Fruit fly (Drosophila melanogaster) whole organism, embryonic: ENCODE measurements around the gene Uba5.

ENCODE experiments used
- Adf1 ChIP-seq: fragments of 200-800 bp; sonication (Bioruptor generic); IDR thresholded peaks from 2 replicates; pipeline ENCODE4 v1.3.6; 2022; ENCODE audit warnings: missing biosample characterization, missing genetic modification characterization
- CG11398 ChIP-seq: fragments of 200-800 bp; sonication (Bioruptor generic); optimal IDR thresholded peaks from 2 replicates; lab custom pipeline; 2016; ENCODE audit warnings: missing biosample characterization, missing genetic modification characterization
- CG12769 ChIP-seq: fragments of 200-800 bp; sonication (Bioruptor generic); optimal IDR thresholded peaks from 2 replicates; lab custom pipeline; 2019; ENCODE audit warnings: missing biosample characterization, mild to moderate bottlenecking, missing genetic modification characterization, moderate library complexity
- CG13296 ChIP-seq: fragments of 200-800 bp; sonication (Bioruptor generic); optimal IDR thresholded peaks from 3 replicates; lab custom pipeline; 2018; ENCODE audit warnings: missing biosample characterization, mild to moderate bottlenecking, missing genetic modification characterization
- CG13624 ChIP-seq: fragments of 200-800 bp; sonication (Bioruptor generic); optimal IDR thresholded peaks from 2 replicates; lab custom pipeline; 2016; ENCODE audit warnings: missing biosample characterization, missing genetic modification characterization
- CG1647 ChIP-seq: fragments of 200-800 bp; sonication (Bioruptor generic); optimal IDR thresholded peaks from 3 replicates; lab custom pipeline; 2016; ENCODE audit warnings: missing biosample characterization, missing genetic modification characterization
- CG16863 ChIP-seq: fragments of 200-800 bp; sonication (Bioruptor generic); optimal IDR thresholded peaks from 3 replicates; lab custom pipeline; 2016; ENCODE audit warnings: missing biosample characterization, missing genetic modification characterization
- CG17829 ChIP-seq: fragments of 200-800 bp; optimal IDR thresholded peaks from 2 replicates; lab custom pipeline; 2019; ENCODE audit warnings: missing biosample characterization, mild to moderate bottlenecking, missing genetic modification characterization, moderate library complexity
- CG3163 ChIP-seq: fragments of 200-800 bp; sonication (Bioruptor generic); optimal IDR thresholded peaks from 3 replicates; lab custom pipeline; 2016; ENCODE audit warnings: missing biosample characterization, missing genetic modification characterization
- CG3838 ChIP-seq: fragments of 200-800 bp; sonication (Bioruptor generic); optimal IDR thresholded peaks from 3 replicates; lab custom pipeline; 2016; ENCODE audit warnings: missing biosample characterization, missing genetic modification characterization
- CG4730 ChIP-seq: fragments of 200-800 bp; sonication (Bioruptor generic); IDR thresholded peaks from 2 replicates; pipeline ENCODE4 v1.3.6; 2022; ENCODE audit warnings: missing biosample characterization, missing genetic modification characterization
- CG6175 ChIP-seq: fragments of 200-800 bp; sonication (Bioruptor generic); IDR thresholded peaks from 3 replicates; pipeline ENCODE4 v1.3.6; 2022; ENCODE audit warnings: missing biosample characterization, missing genetic modification characterization
- CG6689 ChIP-seq: fragments of 200-800 bp; sonication (Bioruptor generic); IDR thresholded peaks from 2 replicates; pipeline ENCODE4 v1.3.6; 2022; ENCODE audit warnings: missing biosample characterization, missing genetic modification characterization
- CG6791 ChIP-seq: fragments of 200-800 bp; sonication (Bioruptor generic); IDR thresholded peaks from 3 replicates; pipeline ENCODE4 v1.3.6; 2022; ENCODE audit warnings: missing biosample characterization, missing genetic modification characterization; ENCODE audit not compliant: partially characterized antibody
- CG7987 ChIP-seq: fragments of 200-800 bp; sonication (Bioruptor generic); optimal IDR thresholded peaks from 2 replicates; lab custom pipeline; 2018; ENCODE audit warnings: missing biosample characterization, mild to moderate bottlenecking, missing genetic modification characterization, moderate library complexity
- CG8281 ChIP-seq: fragments of 200-800 bp; sonication (Bioruptor generic); optimal IDR thresholded peaks from 2 replicates; lab custom pipeline; 2018; ENCODE audit warnings: missing biosample characterization, mild to moderate bottlenecking, missing genetic modification characterization, moderate library complexity
- Camta ChIP-seq: fragments of 200-800 bp; sonication (Bioruptor generic); optimal IDR thresholded peaks from 2 replicates; lab custom pipeline; 2016; ENCODE audit warnings: missing biosample characterization, missing genetic modification characterization
- Chrac-16 ChIP-seq: fragments of 200-800 bp; sonication (Bioruptor generic); optimal IDR thresholded peaks from 3 replicates; lab custom pipeline; 2016; ENCODE audit warnings: missing biosample characterization, missing genetic modification characterization
- Dp ChIP-seq: fragments of 200-800 bp; sonication (Bioruptor generic); optimal IDR thresholded peaks from 2 replicates; lab custom pipeline; 2018; ENCODE audit warnings: missing biosample characterization, mild to moderate bottlenecking, missing genetic modification characterization, moderate library complexity
- Fer1 ChIP-seq: fragments of 200-800 bp; sonication (Bioruptor generic); optimal IDR thresholded peaks from 2 replicates; lab custom pipeline; 2017; ENCODE audit warnings: missing biosample characterization, mild to moderate bottlenecking, missing genetic modification characterization
- HLH3B ChIP-seq: fragments of 200-800 bp; sonication (Bioruptor generic); IDR thresholded peaks from 2 replicates; pipeline ENCODE4 v1.3.6; 2022; ENCODE audit warnings: missing biosample characterization, missing genetic modification characterization
- Kr ChIP-seq: fragments of 200-800 bp; sonication (Bioruptor generic); optimal IDR thresholded peaks from 2 replicates; lab custom pipeline; 2017; ENCODE audit warnings: missing biosample characterization, mild to moderate bottlenecking, missing genetic modification characterization
- NC2β ChIP-seq: fragments of 200-800 bp; sonication (Bioruptor generic); optimal IDR thresholded peaks from 2 replicates; lab custom pipeline; 2016; ENCODE audit warnings: missing biosample characterization, missing genetic modification characterization
- Oli ChIP-seq: fragments of 200-800 bp; sonication (Bioruptor generic); optimal IDR thresholded peaks from 2 replicates; lab custom pipeline; 2018; ENCODE audit warnings: missing biosample characterization, mild to moderate bottlenecking, missing genetic modification characterization, moderate library complexity
- Pdp1 ChIP-seq, 2 experiments: fragments of 200-800 bp; sonication (Bioruptor generic); optimal IDR thresholded peaks; 3 replicates each; lab custom pipeline; 2016; ENCODE audit warnings: missing biosample characterization in 2 of 2, missing genetic modification characterization in 2 of 2, mild to moderate bottlenecking in 1 of 2, moderate library complexity in 1 of 2
- Ssrp ChIP-seq: fragments of 200-800 bp; sonication (Bioruptor generic); optimal IDR thresholded peaks from 2 replicates; lab custom pipeline; 2018; ENCODE audit warnings: missing biosample characterization, mild to moderate bottlenecking, missing genetic modification characterization, moderate library complexity
- Tbp ChIP-seq: fragments of >200 bp; optimal IDR thresholded peaks from 2 replicates; lab custom pipeline; 2018; ENCODE audit warnings: missing biosample characterization, missing genetic modification characterization
- Xbp1 ChIP-seq: fragments of 200-800 bp; sonication (Bioruptor generic); optimal IDR thresholded peaks from 3 replicates; lab custom pipeline; 2016; ENCODE audit warnings: missing biosample characterization, mild to moderate bottlenecking, missing genetic modification characterization
- ara ChIP-seq: fragments of 200-800 bp; sonication (Bioruptor generic); IDR thresholded peaks from 2 replicates; pipeline ENCODE4 v1.3.6; 2022; ENCODE audit warnings: missing biosample characterization, missing genetic modification characterization
- bbx ChIP-seq: fragments of 200-800 bp; sonication (Bioruptor generic); IDR thresholded peaks from 2 replicates; pipeline ENCODE4 v1.3.6; 2022; ENCODE audit warnings: missing biosample characterization, missing genetic modification characterization; ENCODE audit not compliant: partially characterized antibody
- br ChIP-seq: fragments of >200 bp; optimal IDR thresholded peaks from 2 replicates; lab custom pipeline; 2017
- ci ChIP-seq: fragments of 200-800 bp; sonication (Bioruptor generic); IDR thresholded peaks from 3 replicates; pipeline ENCODE4 v1.3.6; 2022; ENCODE audit warnings: missing biosample characterization, missing genetic modification characterization
- corto ChIP-seq: fragments of 200-800 bp; sonication (Bioruptor generic); optimal IDR thresholded peaks from 2 replicates; lab custom pipeline; 2016; ENCODE audit warnings: missing biosample characterization, mild to moderate bottlenecking, missing genetic modification characterization, moderate library complexity
- croc ChIP-seq: fragments of 200-800 bp; sonication (Bioruptor generic); conservative IDR thresholded peaks from 3 replicates; pipeline ENCODE4 v1.3.6; 2022; ENCODE audit warnings: missing biosample characterization, missing genetic modification characterization
- dan ChIP-seq: fragments of 200-800 bp; sonication (Bioruptor generic); IDR thresholded peaks from 2 replicates; pipeline ENCODE4 v1.3.6; 2022; ENCODE audit warnings: missing biosample characterization, missing genetic modification characterization
- emc ChIP-seq: fragments of 200-800 bp; sonication (Bioruptor generic); optimal IDR thresholded peaks from 2 replicates; lab custom pipeline; 2016; ENCODE audit warnings: missing biosample characterization, missing genetic modification characterization
- esg ChIP-seq: fragments of 200-800 bp; sonication (Bioruptor generic); conservative IDR thresholded peaks from 2 replicates; pipeline ENCODE4 v1.3.6; 2022; ENCODE audit warnings: missing biosample characterization, missing genetic modification characterization
- fd64A ChIP-seq: fragments of 200-800 bp; sonication (Bioruptor generic); optimal IDR thresholded peaks from 3 replicates; lab custom pipeline; 2018; ENCODE audit warnings: missing biosample characterization, mild to moderate bottlenecking, missing genetic modification characterization
- ham ChIP-seq: fragments of 200-800 bp; sonication (Bioruptor generic); IDR thresholded peaks from 2 replicates; pipeline ENCODE4 v1.3.6; 2022; ENCODE audit warnings: missing biosample characterization, missing genetic modification characterization
- kah ChIP-seq: fragments of 200-800 bp; sonication (Bioruptor generic); optimal IDR thresholded peaks from 2 replicates; lab custom pipeline; 2018; ENCODE audit warnings: missing biosample characterization, mild to moderate bottlenecking, missing genetic modification characterization
- kay ChIP-seq: fragments of 200-800 bp; sonication (Bioruptor generic); optimal IDR thresholded peaks from 2 replicates; lab custom pipeline; 2016; ENCODE audit warnings: missing biosample characterization, missing genetic modification characterization
- lab ChIP-seq: fragments of 200-800 bp; sonication (Bioruptor generic); optimal IDR thresholded peaks from 3 replicates; lab custom pipeline; 2017; ENCODE audit warnings: missing biosample characterization, missing genetic modification characterization, mild to moderate bottlenecking, moderate library complexity, missing genetic modification reagents
- nmo ChIP-seq: fragments of 200-800 bp; sonication (Bioruptor generic); optimal IDR thresholded peaks from 2 replicates; lab custom pipeline; 2018; ENCODE audit warnings: missing biosample characterization, mild to moderate bottlenecking, missing genetic modification characterization, moderate library complexity
- peb ChIP-seq: fragments of 200-800 bp; sonication (Bioruptor generic); IDR thresholded peaks from 2 replicates; pipeline ENCODE4 v1.3.6; 2022; ENCODE audit warnings: missing biosample characterization, missing genetic modification characterization
- ro ChIP-seq: fragments of 200-800 bp; sonication (Bioruptor generic); IDR thresholded peaks from 2 replicates; pipeline ENCODE4 v1.3.6; 2022; ENCODE audit warnings: missing biosample characterization, missing genetic modification characterization
- seq ChIP-seq: fragments of 200-800 bp; sonication (Bioruptor generic); IDR thresholded peaks from 2 replicates; pipeline ENCODE4 v1.3.6; 2022; ENCODE audit warnings: missing biosample characterization, missing genetic modification characterization
- so ChIP-seq: fragments of 200-800 bp; sonication (Bioruptor generic); IDR thresholded peaks from 3 replicates; pipeline ENCODE4 v1.3.6; 2022; ENCODE audit warnings: missing biosample characterization, missing genetic modification characterization
- twi ChIP-seq: fragments of 200-800 bp; optimal IDR thresholded peaks from 2 replicates; lab custom pipeline; 2019; ENCODE audit warnings: missing biosample characterization, mild to moderate bottlenecking, missing genetic modification characterization, moderate library complexity
- usp ChIP-seq: fragments of >200 bp; optimal IDR thresholded peaks from 2 replicates; lab custom pipeline; 2017; ENCODE audit warnings: missing biosample characterization, missing genetic modification characterization
- vfl ChIP-seq: fragments of 200-800 bp; sonication (Bioruptor generic); optimal IDR thresholded peaks from 2 replicates; lab custom pipeline; 2016; ENCODE audit warnings: missing biosample characterization, missing genetic modification characterization
- zen ChIP-seq: fragments of 200-800 bp; sonication (Bioruptor generic); optimal IDR thresholded peaks from 3 replicates; lab custom pipeline; 2018; ENCODE audit warnings: missing biosample characterization, mild to moderate bottlenecking, missing genetic modification characterization, moderate library complexity

Uba5 gene

dm6 chrX:11452846-11453391 is 30.4 kb upstream of the Uba5 start (continued):
- TF ChIP-seq CG11398 (GFP tag; lab: Kevin White, UChicago) (peak; percentile 16), seq (GFP tag; lab: Robert Waterston, UW) (peak; percentile 85), NC2β (peak; percentile 64), so (peak; percentile 87), CG16863 (GFP tag; lab: Kevin White, UChicago) (peak; percentile 74), Tbp (GFP tag; lab: Kevin White, UChicago) (no peak), twi (tag; lab: Kevin White, UChicago) (no peak), peb (peak; percentile 91), ro (GFP tag; lab: Robert Waterston, UW) (peak; percentile 50; the same call in 1 of the 2 replicates), Pdp1 (GFP tag; optimal IDR thresholded peaks at IDR 0.05; lab: Kevin White, UChicago) (peak; percentile 76 to 86), CG8281 (tag; lab: Kevin White, UChicago) (peak; percentile 20), CG12769 (tag; lab: Kevin White, UChicago) (peak; percentile 93), Xbp1 (GFP tag; lab: Kevin White, UChicago) (peak; percentile 76), corto (peak; percentile 49), Kr (GFP tag; lab: Kevin White, UChicago) (no peak), CG3163 (peak; percentile 10), Dp (GFP tag; lab: Kevin White, UChicago) (no peak), kah (GFP tag; lab: Kevin White, UChicago) (peak; percentile 56), Adf1 (GFP tag; lab: Robert Waterston, UW) (peak; percentile 52), CG1647 (GFP tag; lab: Kevin White, UChicago) (no peak), esg (peak; percentile 86), emc (GFP tag; lab: Kevin White, UChicago) (no peak), Oli (peak; percentile 60), CG13624 (GFP tag; lab: Kevin White, UChicago) (peak; percentile 72), br (lab: Kevin White, UChicago) (no peak), Camta (GFP tag; lab: Kevin White, UChicago) (peak; percentile 83), usp (GFP tag; lab: Kevin White, UChicago) (no peak), Chrac-16 (GFP tag; lab: Kevin White, UChicago) (peak; percentile 68), CG4730 (GFP tag; lab: Robert Waterston, UW) (peak; percentile 75), CG7987 (GFP tag; lab: Kevin White, UChicago) (peak; percentile 49), Fer1 (GFP tag; lab: Kevin White, UChicago) (peak; percentile 84), Ssrp (tag; lab: Kevin White, UChicago) (peak; percentile 36), ara (GFP tag; lab: Robert Waterston, UW) (peak; percentile 87), HLH3B (GFP tag; lab: Robert Waterston, UW) (peak; percentile 83), vfl (GFP tag; lab: Kevin White, UChicago) (peak; percentile 57), fd64A (GFP tag; lab: Kevin White, UChicago) (peak; percentile 50), CG17829 (peak; percentile 70), kay (GFP tag; lab: Kevin White, UChicago) (peak; percentile 66), croc (peak; percentile 70), bbx (0 out of 2 replicates have a peak, but pooled peaks have one; percentile 37), ham (GFP tag; lab: Robert Waterston, UW) (no peak), lab (GFP tag; lab: Kevin White, UChicago) (peak; percentile 88), CG6689 (GFP tag; lab: Robert Waterston, UW) (peak; percentile 83), zen (peak; percentile 63), CG3838 (GFP tag; lab: Kevin White, UChicago) (no peak), CG6175 (0 out of 3 replicates have a peak, but pooled peaks have one; percentile 24), ci (GFP tag; lab: Robert Waterston, UW) (peak; percentile 96), dan (GFP tag; lab: Robert Waterston, UW) (no peak), nmo (GFP tag; lab: Kevin White, UChicago) (peak; percentile 82), CG13296 (GFP tag; lab: Kevin White, UChicago) (peak; percentile 53), CG6791 (GFP tag; lab: Robert Waterston, UW) (no peak)
